Worm (Caenorhabditis elegans) whole organism, L4 larva: ENCODE results near the gene gcy-29.

Source experiments
- F49E8.2 ChIP-seq: sonication (generic microtip); optimal IDR thresholded peaks from 2 replicates; lab custom pipeline; 2016; ENCODE audit warnings: missing compliant biosample characterization, mild to moderate bottlenecking, missing genetic modification characterization, borderline replicate concordance
- R02D3.7 ChIP-seq: fragments of 150-350 bp; sonication (generic microtip); optimal IDR thresholded peaks from 3 replicates; lab custom pipeline; 2014; ENCODE audit warnings: missing biosample characterization, missing genetic modification characterization
- Y105C5A.15 ChIP-seq: fragments of 200-800 bp; sonication (Bioruptor generic); IDR thresholded peaks from 2 replicates; pipeline ENCODE4 v1.3.6; 2022; ENCODE audit warnings: missing genetic modification characterization, missing compliant biosample characterization
- Y5F2A.4 ChIP-seq: fragments of 200-800 bp; sonication (Bioruptor generic); optimal IDR thresholded peaks from 2 replicates; lab custom pipeline; 2018; ENCODE audit warnings: mild to moderate bottlenecking, missing genetic modification characterization, missing compliant biosample characterization
- Y75B8A.6 ChIP-seq: fragments of 200-800 bp; sonication (Bioruptor generic); IDR thresholded peaks from 2 replicates; pipeline ENCODE4 v1.3.6; 2022; ENCODE audit warnings: missing genetic modification reagents, missing genetic modification characterization, missing compliant biosample characterization
- ZK546.5 ChIP-seq, 2 experiments: sonication (generic microtip); optimal IDR thresholded peaks; 2 replicates each; lab custom pipeline; 2017; ENCODE audit warnings: missing biosample characterization in 2 of 2, missing genetic modification characterization in 2 of 2
- aha-1 ChIP-seq: fragments of 150-350 bp; peaks from one replicate; lab custom pipeline; 2014; ENCODE audit warnings: missing biosample characterization, missing genetic modification characterization
- aly-2 ChIP-seq: sonication (generic microtip); optimal IDR thresholded peaks from 2 replicates; lab custom pipeline; 2018; ENCODE audit warnings: missing biosample characterization, missing genetic modification characterization
- ama-1 ChIP-seq: fragments of 150-350 bp; optimal IDR thresholded peaks from 2 replicates; lab custom pipeline; 2014; ENCODE audit warnings: inconsistent platforms, mixed read lengths
- arid-1 ChIP-seq: fragments of 200-800 bp; sonication (Bioruptor generic); conservative IDR thresholded peaks from 2 replicates; pipeline ENCODE4 v1.3.6; 2022; ENCODE audit warnings: missing genetic modification reagents, missing genetic modification characterization, missing compliant biosample characterization
- ceh-20 ChIP-seq: fragments of 200-800 bp; sonication (Bioruptor generic); IDR thresholded peaks from 2 replicates; pipeline ENCODE4 v1.3.6; 2022; ENCODE audit warnings: missing genetic modification reagents, missing genetic modification characterization, missing compliant biosample characterization
- ceh-44 ChIP-seq: fragments of 200-800 bp; sonication (Bioruptor generic); IDR thresholded peaks from 2 replicates; pipeline ENCODE4 v1.3.6; 2022; ENCODE audit warnings: missing genetic modification reagents, missing genetic modification characterization, missing compliant biosample characterization
- ceh-62 ChIP-seq: sonication (generic microtip); optimal IDR thresholded peaks from 2 replicates; lab custom pipeline; 2017; ENCODE audit warnings: missing biosample characterization, missing genetic modification characterization
- dmd-8 ChIP-seq: fragments of 200-800 bp; sonication (Bioruptor generic); IDR thresholded peaks from 2 replicates; pipeline ENCODE4 v1.3.6; 2022; ENCODE audit warnings: missing genetic modification characterization, missing compliant biosample characterization
- duxl-1 ChIP-seq: sonication (generic microtip); optimal IDR thresholded peaks from 2 replicates; lab custom pipeline; 2016; ENCODE audit warnings: mild to moderate bottlenecking, missing genetic modification characterization, moderate library complexity, missing compliant biosample characterization; ENCODE audit not compliant: poor library complexity
- hif-1 ChIP-seq, 2 experiments: sonication (generic microtip); optimal IDR thresholded peaks; 2 replicates each; lab custom pipeline; 2016 to 2017; ENCODE audit warnings: missing compliant biosample characterization in 2 of 2, missing genetic modification characterization in 2 of 2, missing genetic modification reagents in 2 of 2, missing genotype in 2 of 2, mild to moderate bottlenecking in 1 of 2
- jun-1 ChIP-seq: fragments of 150-350 bp; optimal IDR thresholded peaks from 2 replicates; lab custom pipeline; 2014; ENCODE audit warnings: missing biosample characterization, missing genetic modification reagents, missing genetic modification characterization
- lin-1 ChIP-seq: fragments of 200-800 bp; sonication (Bioruptor generic); IDR thresholded peaks from 2 replicates; pipeline ENCODE4 v1.3.6; 2022; ENCODE audit warnings: missing genetic modification reagents, missing genetic modification characterization, missing compliant biosample characterization
- lin-13 ChIP-seq: fragments of 150-350 bp; optimal IDR thresholded peaks from 2 replicates; lab custom pipeline; 2014; ENCODE audit warnings: missing biosample characterization, missing genetic modification reagents, missing genetic modification characterization
- lin-29 ChIP-seq: fragments of 200-800 bp; sonication (Bioruptor generic); IDR thresholded peaks from 2 replicates; pipeline ENCODE4 v1.3.6; 2022; ENCODE audit warnings: missing genetic modification reagents, missing genetic modification characterization, missing compliant biosample characterization
- lin-38 ChIP-seq: fragments of 200-800 bp; sonication (Bioruptor generic); IDR thresholded peaks from 2 replicates; pipeline ENCODE4 v1.3.6; 2022; ENCODE audit warnings: missing genetic modification reagents, missing genetic modification characterization, missing compliant biosample characterization
- lin-39 ChIP-seq: fragments of 150-350 bp; optimal IDR thresholded peaks from 2 replicates; lab custom pipeline; 2014; ENCODE audit warnings: missing biosample characterization, missing genetic modification reagents, missing genetic modification characterization
- lsy-2 ChIP-seq, 2 experiments: fragments of 150-350 bp in 1 of 2; sonication (generic microtip) in 1 of 2; optimal IDR thresholded peaks; 2 replicates each; lab custom pipeline; 2014 to 2017; ENCODE audit warnings: missing biosample characterization in 2 of 2, missing genetic modification characterization in 2 of 2
- mdt-29 ChIP-seq: fragments of 200-800 bp; sonication (Bioruptor generic); IDR thresholded peaks from 2 replicates; pipeline ENCODE4 v1.3.6; 2022; ENCODE audit warnings: missing genetic modification reagents, missing genetic modification characterization, missing compliant biosample characterization
- nhr-11 ChIP-seq: fragments of 150-350 bp; optimal IDR thresholded peaks from 2 replicates; lab custom pipeline; 2014; ENCODE audit warnings: missing biosample characterization, missing genetic modification characterization
- nhr-28 ChIP-seq: fragments of 150-350 bp; optimal IDR thresholded peaks from 2 replicates; lab custom pipeline; 2014; ENCODE audit warnings: missing biosample characterization, missing genetic modification characterization
- nhr-42 ChIP-seq: fragments of 200-800 bp; sonication (Bioruptor generic); IDR thresholded peaks from 2 replicates; pipeline ENCODE4 v1.3.6; 2022; ENCODE audit warnings: missing genetic modification characterization, missing compliant biosample characterization
- nhr-6 ChIP-seq: fragments of 150-350 bp; optimal IDR thresholded peaks from 2 replicates; lab custom pipeline; 2014; ENCODE audit warnings: missing biosample characterization, missing genetic modification characterization
- nhr-77 ChIP-seq: fragments of 150-350 bp; optimal IDR thresholded peaks from 2 replicates; lab custom pipeline; 2014; ENCODE audit warnings: missing biosample characterization, missing genetic modification characterization
- pha-4 ChIP-seq, 2 experiments: fragments of 150-350 bp in 1 of 2; fragments of 200-800 bp in 1 of 2; sonication (Bioruptor generic) in 1 of 2; IDR thresholded peaks in 1 of 2; optimal IDR thresholded peaks in 1 of 2; 2 replicates each; pipeline versions ENCODE4 v1.3.6 to Lab custom; 2014 to 2022; ENCODE audit warnings: missing genetic modification characterization in 2 of 2, missing genetic modification reagents in 2 of 2, missing biosample characterization in 1 of 2, missing compliant biosample characterization in 1 of 2
- pqm-1 ChIP-seq: sonication (generic microtip); optimal IDR thresholded peaks from 2 replicates; lab custom pipeline; 2017; ENCODE audit warnings: missing biosample characterization, missing genetic modification characterization
- rbr-2 ChIP-seq: sonication (generic microtip); optimal IDR thresholded peaks from 2 replicates; lab custom pipeline; 2016; ENCODE audit warnings: missing genotype, missing genetic modification characterization, missing compliant biosample characterization
- set-16 ChIP-seq: fragments of 200-800 bp; sonication (Bioruptor generic); IDR thresholded peaks from 2 replicates; pipeline ENCODE4 v1.3.6; 2022; ENCODE audit warnings: missing genetic modification reagents, missing genetic modification characterization, missing compliant biosample characterization
- skn-1 ChIP-seq: fragments of 150-350 bp; optimal IDR thresholded peaks from 2 replicates; lab custom pipeline; 2014; ENCODE audit warnings: missing biosample characterization, missing genetic modification characterization
- unc-62 ChIP-seq, 3 experiments: fragments of 150-350 bp in 1 of 3; sonication (generic microtip); optimal IDR thresholded peaks in 2 of 3; peaks in 1 of 3; 1 replicate in 1 of 3; 2 replicates in 2 of 3; lab custom pipeline; 2014 to 2017; ENCODE audit warnings: missing biosample characterization in 3 of 3, missing genetic modification characterization in 3 of 3, missing genetic modification reagents in 3 of 3, missing genotype in 1 of 3
- vab-7 ChIP-seq: fragments of 200-800 bp; sonication (Bioruptor generic); IDR thresholded peaks from 2 replicates; pipeline ENCODE4 v1.3.6; 2022; ENCODE audit warnings: missing genetic modification reagents, missing genetic modification characterization, missing compliant biosample characterization
- zip-11 ChIP-seq: fragments of 200-800 bp; sonication (Bioruptor generic); IDR thresholded peaks from 2 replicates; pipeline ENCODE4 v1.3.6; 2022; ENCODE audit warnings: missing genetic modification characterization, missing compliant biosample characterization
- ztf-11 ChIP-seq: fragments of 150-350 bp; optimal IDR thresholded peaks from 2 replicates; lab custom pipeline; 2014; ENCODE audit warnings: missing biosample characterization, missing genetic modification characterization

The gcy-29 gene

DNA sequence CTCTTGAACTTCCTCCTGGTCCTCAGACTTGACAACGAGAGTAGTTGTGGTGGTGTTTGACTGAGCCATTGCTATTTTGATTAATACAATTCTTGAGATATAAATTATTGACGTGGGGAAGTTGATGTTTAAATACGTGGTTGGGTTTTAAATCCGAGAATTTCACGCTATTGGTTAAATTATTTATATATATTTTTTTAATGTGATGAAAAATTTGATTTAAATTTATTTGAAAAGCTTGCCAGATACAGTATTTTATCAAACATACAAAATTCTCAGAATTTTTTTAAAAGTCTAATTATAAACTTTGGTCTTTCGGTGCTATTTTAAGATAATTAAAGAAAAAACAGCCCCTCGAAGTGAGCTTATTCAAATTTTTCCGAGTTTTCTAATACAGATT is 41.0 kb downstream of the gcy-29 start, which contains the start of the genes K10H10.7 and K10H10.10:
TSS of gene K10H10.7 (minus strand) at position 101 of the 400 bp plus-strand sequence.
TSS of gene K10H10.10 (plus strand) at position 204 of the 400 bp plus-strand sequence.
- TF ChIP-seq mdt-29: no peak
- no peak for TF ChIP-seq nhr-42 (GFP tag; lab: Robert Waterston, UW)
- TF ChIP-seq Y5F2A.4 (GFP tag; lab: Kevin White, UChicago): no peak
- no peak for TF ChIP-seq lin-13 (GFP tag; lab: Kevin White, UChicago)
- TF ChIP-seq F49E8.2 (tag; lab: Kevin White, UChicago): no peak
- TF ChIP-seq ama-1: no peak
- no peak for TF ChIP-seq lin-1 (GFP tag; lab: Robert Waterston, UW)
- no peak for TF ChIP-seq dmd-8 (GFP tag; lab: Robert Waterston, UW)
- TF ChIP-seq pha-4 (GFP tag; IDR thresholded peaks at IDR 0.05; lab: Robert Waterston, UW): no peak
- TF ChIP-seq pha-4 (tag; optimal IDR thresholded peaks at IDR 0.05; lab: Kevin White, UChicago): no peak
- TF ChIP-seq nhr-6: no peak
- TF ChIP-seq aly-2 (tag; lab: Kevin White, UChicago): no peak
- TF ChIP-seq arid-1 (GFP tag; lab: Robert Waterston, UW): no peak
- no peak for TF ChIP-seq vab-7
- TF ChIP-seq jun-1 (tag; lab: Kevin White, UChicago): no peak

DNA sequence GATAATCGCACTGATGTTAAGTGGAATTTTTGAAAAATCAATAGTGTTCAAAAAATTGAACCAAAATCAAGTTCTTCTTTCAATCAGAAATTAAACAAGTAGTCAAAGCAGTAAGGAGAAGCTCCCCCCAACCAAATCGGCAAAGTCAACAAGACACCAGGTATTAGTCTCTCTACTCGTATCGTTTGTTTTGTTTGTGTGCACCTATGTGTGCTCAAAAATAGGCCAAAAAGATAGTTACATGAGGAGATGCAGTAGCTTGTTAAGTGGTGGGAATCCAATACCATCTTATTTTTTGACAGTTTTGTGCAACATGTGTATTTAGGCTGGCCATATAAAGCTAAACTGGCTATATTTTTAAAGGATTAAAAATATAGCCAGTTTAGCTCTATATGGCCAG is 42.3 kb downstream of the gcy-29 start, which contains the start of gene K10H10.12:
TSS of gene K10H10.12 (minus strand) at position 101 of the 400 bp plus-strand sequence.
- TF ChIP-seq Y75B8A.6 (GFP tag; lab: Robert Waterston, UW): no peak
- TF ChIP-seq zip-11 (GFP tag; lab: Robert Waterston, UW): no peak
- TF ChIP-seq Y105C5A.15 (GFP tag; lab: Robert Waterston, UW): no peak
- no peak for TF ChIP-seq skn-1 (tag; lab: Kevin White, UChicago)
- TF ChIP-seq ceh-44 (GFP tag; lab: Robert Waterston, UW): no peak
- no peak for TF ChIP-seq lin-38 (GFP tag; lab: Robert Waterston, UW)
- TF ChIP-seq ceh-20: no peak
- TF ChIP-seq jun-1 (tag; lab: Kevin White, UChicago): no peak
- TF ChIP-seq nhr-11 (tag; lab: Kevin White, UChicago): no peak
- TF ChIP-seq vab-7: no peak
- TF ChIP-seq nhr-77: no peak
- no peak for TF ChIP-seq unc-62 (GFP tag; optimal IDR thresholded peaks at IDR 0.05 in 1 of 2; lab: Kevin White, UChicago)
- TF ChIP-seq unc-62 (tag; optimal IDR thresholded peaks at IDR 0.05; lab: Kevin White, UChicago): no peak
- no peak for TF ChIP-seq arid-1 (GFP tag; lab: Robert Waterston, UW)
- no peak for TF ChIP-seq nhr-28 (tag; lab: Kevin White, UChicago)
- TF ChIP-seq lin-29: no peak

DNA sequence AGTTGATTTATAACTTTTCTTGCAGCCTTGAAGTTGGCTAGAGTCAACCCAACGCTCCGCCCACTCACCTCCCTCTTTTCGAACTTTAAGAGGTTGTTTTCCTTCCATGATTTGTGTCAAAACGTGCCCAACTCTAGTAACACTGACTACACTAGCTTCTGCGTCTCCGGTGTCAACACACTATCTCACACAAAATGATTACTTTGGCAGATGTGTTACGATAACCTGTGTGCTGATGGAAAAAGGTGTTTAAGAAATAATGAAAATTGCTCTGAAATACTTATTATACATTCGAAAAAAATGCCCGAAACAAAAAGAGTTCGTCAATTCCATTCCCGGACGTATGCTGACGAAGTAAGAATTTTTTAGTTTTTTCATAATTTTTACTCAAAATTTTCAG is 45.6 kb downstream of the gcy-29 start, which contains the start of gene K10H10.6:
TSS of gene K10H10.6 (plus strand) at position 301 of the 400 bp plus-strand sequence.
- TF ChIP-seq duxl-1 (tag; lab: Kevin White, UChicago) (no peak), lin-13 (GFP tag; lab: Kevin White, UChicago) (no peak), pqm-1 (no peak), lsy-2 (tag; optimal IDR thresholded peaks at IDR 0.05; lab: Kevin White, UChicago) (no peak), ceh-62 (no peak), set-16 (GFP tag; lab: Robert Waterston, UW) (no peak)
- TF ChIP-seq, all 104 proteins: peak for 0

DNA sequence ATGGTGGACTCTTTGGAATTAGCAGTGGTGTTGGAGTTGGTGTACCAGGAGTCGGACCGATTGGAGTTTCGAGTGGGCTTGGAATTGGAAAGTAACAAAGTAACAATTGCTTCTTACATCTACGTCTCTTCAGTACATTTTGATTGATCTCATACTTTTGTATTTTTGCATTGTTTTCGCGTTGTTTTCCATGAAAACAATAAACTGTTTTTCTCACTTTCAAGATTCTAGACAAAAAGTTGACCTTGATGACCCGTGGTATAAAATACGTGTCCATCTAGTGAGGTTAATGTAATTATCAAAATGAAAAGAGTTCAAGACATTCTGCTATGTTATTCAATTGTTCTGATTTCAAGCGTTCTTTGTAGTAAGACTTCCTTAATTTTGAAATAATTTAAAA is 47.1 kb downstream of the gcy-29 start, which contains the start of gene K10H10.5:
TSS of gene K10H10.5 (plus strand) at position 301 of the 400 bp plus-strand sequence.
- TF ChIP-seq set-16 (GFP tag; lab: Robert Waterston, UW) (no peak), rbr-2 (tag; lab: Kevin White, UChicago) (no peak), lin-39 (tag; lab: Kevin White, UChicago) (no peak), R02D3.7 (no peak), hif-1 (tag; optimal IDR thresholded peaks at IDR 0.05; lab: Kevin White, UChicago) (no peak), ztf-11 (tag; lab: Kevin White, UChicago) (no peak), lin-1 (GFP tag; lab: Robert Waterston, UW) (no peak), aha-1 (tag; lab: Kevin White, UChicago) (no peak), pha-4 (GFP tag; IDR thresholded peaks at IDR 0.05; lab: Robert Waterston, UW) (no peak), pha-4 (tag; optimal IDR thresholded peaks at IDR 0.05; lab: Kevin White, UChicago) (no peak), ZK546.5 (tag; optimal IDR thresholded peaks at IDR 0.05; lab: Kevin White, UChicago) (no peak)
